Worm (Caenorhabditis elegans): ENCODE results near the gene act-3.

Gene act-3

ce11 chrV:11082475-11082874 lies 8.2 kb upstream of the act-3 start:
- TF ChIP-seq hlh-11 (tag; optimal IDR thresholded peaks at IDR 0.05) (peak; percentile 78), gei-8 (GFP tag; optimal IDR thresholded peaks at IDR 0.05) (no peak), ztf-11 (tag; optimal IDR thresholded peaks at IDR 0.05) (no peak), ceh-82 (tag; optimal IDR thresholded peaks at IDR 0.05) (no peak), lim-7 (GFP tag; IDR thresholded peaks at IDR 0.05) (no peak), T26A8.4 (GFP tag; IDR thresholded peaks at IDR 0.05) (peak; percentile 58), mdl-1 (tag; optimal IDR thresholded peaks at IDR 0.05) (no peak), jun-1 (tag; optimal IDR thresholded peaks at IDR 0.05) (no peak), nhr-48 (tag; optimal IDR thresholded peaks at IDR 0.05) (no peak), rbr-2 (tag; optimal IDR thresholded peaks at IDR 0.05) (no peak), php-3 (GFP tag; IDR thresholded peaks at IDR 0.05) (no peak), zag-1 (tag; optimal IDR thresholded peaks at IDR 0.05) (no peak), nhr-28 (tag; optimal IDR thresholded peaks at IDR 0.05) (peak; percentile 32), madf-9 (GFP tag; conservative IDR thresholded peaks at IDR 0.05) (no peak), nhr-42 (GFP tag; IDR thresholded peaks at IDR 0.05) (no peak), sdz-12 (GFP tag; optimal IDR thresholded peaks at IDR 0.05) (peak; percentile 21), mep-1 (tag; optimal IDR thresholded peaks at IDR 0.05) (no peak), lin-1 (GFP tag; IDR thresholded peaks at IDR 0.05) (no peak), daf-16 (GFP tag; optimal IDR thresholded peaks at IDR 0.05) (peak in 1 of 2 experiments; percentile 96), daf-16 (tag; optimal IDR thresholded peaks at IDR 0.05) (no peak), zip-2 (tag; optimal IDR thresholded peaks at IDR 0.05) (no peak), dmd-9 (GFP tag; IDR thresholded peaks at IDR 0.05) (peak; percentile 44; the same call in 1 of the 2 replicates), hmg-1.1 (GFP tag; IDR thresholded peaks at IDR 0.05) (no peak), skn-1 (tag; optimal IDR thresholded peaks at IDR 0.05) (no peak), snpc-4 (tag; optimal IDR thresholded peaks at IDR 0.05) (no peak), fkh-10 (GFP tag; optimal IDR thresholded peaks at IDR 0.05) (no peak), egl-43 (GFP tag; IDR thresholded peaks at IDR 0.05) (no peak), Y48G9A.11 (GFP tag; IDR thresholded peaks at IDR 0.05) (no peak), nhr-11 (tag; optimal IDR thresholded peaks at IDR 0.05) (peak; percentile 73), snpc-1.2 (GFP tag; IDR thresholded peaks at IDR 0.05) (no peak), daf-8 (GFP tag; IDR thresholded peaks at IDR 0.05) (no peak), nhr-6 (tag; optimal IDR thresholded peaks at IDR 0.05) (no peak), spr-3 (GFP tag; optimal IDR thresholded peaks at IDR 0.05) (no peak), hif-1 (tag; optimal IDR thresholded peaks at IDR 0.05) (no peak), tag-97 (GFP tag; IDR thresholded peaks at IDR 0.05) (no peak), ama-1 (optimal IDR thresholded peaks at IDR 0.05) (peak; percentile 30), nhr-76 (tag; optimal IDR thresholded peaks at IDR 0.05) (no peak), F26F4.8 (GFP tag; conservative IDR thresholded peaks at IDR 0.05) (no peak), unc-62 (GFP tag; optimal IDR thresholded peaks at IDR 0.05 in 1 of 2) (peak in 1 of 2 experiments; percentile 94), unc-62 (tag; optimal IDR thresholded peaks at IDR 0.05) (no peak), daf-12 (tag; optimal IDR thresholded peaks at IDR 0.05) (no peak), lin-13 (GFP tag; optimal IDR thresholded peaks at IDR 0.05) (peak; percentile 16), daf-19 (GFP tag; conservative IDR thresholded peaks at IDR 0.05) (no peak), cey-2 (tag; optimal IDR thresholded peaks at IDR 0.05; ENCODE audit: borderline replicate concordance, insufficient read depth) (no peak), aha-1 (tag) (peak; percentile 94), lin-38 (GFP tag; IDR thresholded peaks at IDR 0.05) (0 out of 2 replicates have a peak, but pooled peaks have one; percentile 7), ZK546.5 (tag; optimal IDR thresholded peaks at IDR 0.05) (no peak), saeg-2 (GFP tag; IDR thresholded peaks at IDR 0.05) (no peak), nhr-237 (tag; optimal IDR thresholded peaks at IDR 0.05) (no peak), dpl-1 (GFP tag; optimal IDR thresholded peaks at IDR 0.05) (no peak), vab-7 (GFP tag; IDR thresholded peaks at IDR 0.05) (no peak), dmd-6 (GFP tag; IDR thresholded peaks at IDR 0.05) (peak; percentile 32; the same call in 1 of the 2 replicates), Y5F2A.4 (GFP tag; optimal IDR thresholded peaks at IDR 0.05) (no peak), mxl-2 (GFP tag; conservative IDR thresholded peaks at IDR 0.05) (no peak)

Data from whole organism, L4 larva.